Fruit fly (Drosophila melanogaster): ENCODE results near the gene CG14143.

The CG14143 gene

dm6 chr3L:11089805-11090440 lies 44.9 kb upstream of the CG14143 start (continued):
- peak; percentile 53; the same call in 1 of the 3 replicates for TF ChIP-seq Mrtf (GFP tag; IDR thresholded peaks at IDR 0.05)
- peak; percentile 65; the same call in 1 of the 4 replicates for TF ChIP-seq chinmo (GFP tag; IDR thresholded peaks at IDR 0.05; ENCODE audit: partially characterized antibody)
- peak; percentile 73 to 88 for TF ChIP-seq dpn (GFP tag; optimal IDR thresholded peaks at IDR 0.05)
- peak; percentile 79 for TF ChIP-seq vvl (GFP tag; IDR thresholded peaks at IDR 0.05)
- peak; percentile 95 for TF ChIP-seq CG10979 (tag; optimal IDR thresholded peaks at IDR 0.05)
- peak; percentile 96 for TF ChIP-seq CG12391 (tag; optimal IDR thresholded peaks at IDR 0.05)
- TF ChIP-seq CG11695 (GFP tag; IDR thresholded peaks at IDR 0.05), result peak; percentile 86
- TF ChIP-seq slbo (GFP tag; IDR thresholded peaks at IDR 0.05), result peak; percentile 44; the same call in 1 of the 2 replicates
- TF ChIP-seq yki (optimal IDR thresholded peaks at IDR 0.05), result no peak
- TF ChIP-seq ci (GFP tag; IDR thresholded peaks at IDR 0.05), result peak; percentile 88
- TF ChIP-seq knrl (GFP tag; IDR thresholded peaks at IDR 0.05; ENCODE audit: partially characterized antibody), result peak; percentile 44; the same call in 1 of the 3 replicates
- peak; percentile 25 for TF ChIP-seq Neu2 (GFP tag; optimal IDR thresholded peaks at IDR 0.05; ENCODE audit: borderline replicate concordance)
- TF ChIP-seq CG1233 (GFP tag; optimal IDR thresholded peaks at IDR 0.05), result peak; percentile 85
- peak; percentile 81 for TF ChIP-seq YL-1 (GFP tag; optimal IDR thresholded peaks at IDR 0.05)
- TF ChIP-seq CG8359 (GFP tag; optimal IDR thresholded peaks at IDR 0.05; ENCODE audit: borderline replicate concordance), result peak; percentile 71
- peak; percentile 78 for TF ChIP-seq salm (tag; optimal IDR thresholded peaks at IDR 0.05)
- no peak for TF ChIP-seq br (optimal IDR thresholded peaks at IDR 0.05)
- TF ChIP-seq Tbp (GFP tag; optimal IDR thresholded peaks at IDR 0.05), result no peak
- TF ChIP-seq Med (GFP tag), result peak; percentile 86
- peak; percentile 82 for TF ChIP-seq kah (GFP tag; optimal IDR thresholded peaks at IDR 0.05)
- TF ChIP-seq CG10267 (tag; optimal IDR thresholded peaks at IDR 0.05), result peak; percentile 88
- peak; percentile 87 for TF ChIP-seq HHEX (GFP tag; optimal IDR thresholded peaks at IDR 0.05)
- peak; percentile 79 for TF ChIP-seq NC2β (GFP tag; optimal IDR thresholded peaks at IDR 0.05)
- TF ChIP-seq unc-4 (GFP tag; IDR thresholded peaks at IDR 0.05; ENCODE audit: partially characterized antibody), result no peak
- no peak for TF ChIP-seq CkIIα-i1 (GFP tag; IDR thresholded peaks at IDR 0.05)
- peak; percentile 35; the same call in 2 of the 3 replicates for TF ChIP-seq CG14050 (GFP tag; IDR thresholded peaks at IDR 0.05)
- TF ChIP-seq CG18262 (tag; optimal IDR thresholded peaks at IDR 0.05), result peak; percentile 98
- peak; percentile 73 for TF ChIP-seq CG1647 (GFP tag; optimal IDR thresholded peaks at IDR 0.05)
- peak; percentile 59 for TF ChIP-seq CG32772 (GFP tag; IDR thresholded peaks at IDR 0.05)
- peak; percentile 81 for TF ChIP-seq twi (tag; optimal IDR thresholded peaks at IDR 0.05)
- TF ChIP-seq Blimp-1 (GFP tag; optimal IDR thresholded peaks at IDR 0.05), result peak; percentile 78
- TF ChIP-seq fd64A (GFP tag; optimal IDR thresholded peaks at IDR 0.05), result peak; percentile 45
- TF ChIP-seq CG30403 (GFP tag; optimal IDR thresholded peaks at IDR 0.05), result peak; percentile 94
- peak; percentile 88 for TF ChIP-seq CG10147 (GFP tag; optimal IDR thresholded peaks at IDR 0.05)
- peak; percentile 96 for TF ChIP-seq CG11504 (tag; optimal IDR thresholded peaks at IDR 0.05)
- TF ChIP-seq CG34224 (GFP tag; IDR thresholded peaks at IDR 0.05; ENCODE audit: partially characterized antibody), result no peak
- no peak for TF ChIP-seq sc (optimal IDR thresholded peaks at IDR 0.05)
- peak; percentile 89 for TF ChIP-seq sc (GFP tag; optimal IDR thresholded peaks at IDR 0.05)
- TF ChIP-seq Dip3 (GFP tag; optimal IDR thresholded peaks at IDR 0.05), result peak; percentile 35
- TF ChIP-seq CG17802 (tag; optimal IDR thresholded peaks at IDR 0.05), result peak; percentile 3
- peak; percentile 83 for TF ChIP-seq CG11398 (GFP tag; optimal IDR thresholded peaks at IDR 0.05)
- TF ChIP-seq CG8765 (GFP tag; IDR thresholded peaks at IDR 0.05), result peak; percentile 50
- TF ChIP-seq CG4707 (GFP tag; optimal IDR thresholded peaks at IDR 0.05), result peak; percentile 57
- peak; percentile 52 for TF ChIP-seq CG17186 (GFP tag; optimal IDR thresholded peaks at IDR 0.05)
- TF ChIP-seq CG10366 (GFP tag; IDR thresholded peaks at IDR 0.05), result peak; percentile 68; the same call in 1 of the 2 replicates
- TF ChIP-seq gsb (GFP tag; IDR thresholded peaks at IDR 0.05), result peak; percentile 62
- TF ChIP-seq vfl (GFP tag; optimal IDR thresholded peaks at IDR 0.05), result peak; percentile 29
- peak; percentile 80 for TF ChIP-seq tx (GFP tag; optimal IDR thresholded peaks at IDR 0.05)
- peak; percentile 83; the same call in 2 of the 3 replicates for TF ChIP-seq tgo (GFP tag; IDR thresholded peaks at IDR 0.05)
- TF ChIP-seq CG16813 (GFP tag; IDR thresholded peaks at IDR 0.05; ENCODE audit: partially characterized antibody), result peak; percentile 49; the same call in 1 of the 3 replicates

All from whole organism, embryonic.